Fruit fly (Drosophila melanogaster) Kc167 (cell line): ENCODE results near the gene png.

Experiments used
- Myc ChIP-seq: fragments of >200 bp; optimal IDR thresholded peaks from 2 replicates; lab custom pipeline; 2017; ENCODE audit warnings: missing external identifiers
- Sin3A ChIP-seq: fragments of >200 bp; optimal IDR thresholded peaks from 2 replicates; lab custom pipeline; 2018; ENCODE audit warnings: missing external identifiers
- h ChIP-seq: fragments of >200 bp; optimal IDR thresholded peaks from 3 replicates; lab custom pipeline; 2018; ENCODE audit warnings: missing external identifiers
- insv ChIP-seq: fragments of >200 bp; optimal IDR thresholded peaks from 3 replicates; lab custom pipeline; 2018; ENCODE audit warnings: missing external identifiers
- psq ChIP-seq: fragments of >200 bp; optimal IDR thresholded peaks from 2 replicates; lab custom pipeline; 2017; ENCODE audit warnings: missing external identifiers
- ttk ChIP-seq: sonication (Bioruptor generic); optimal IDR thresholded peaks from 2 replicates; lab custom pipeline; 2017; ENCODE audit warnings: missing external identifiers

png gene

DNA sequence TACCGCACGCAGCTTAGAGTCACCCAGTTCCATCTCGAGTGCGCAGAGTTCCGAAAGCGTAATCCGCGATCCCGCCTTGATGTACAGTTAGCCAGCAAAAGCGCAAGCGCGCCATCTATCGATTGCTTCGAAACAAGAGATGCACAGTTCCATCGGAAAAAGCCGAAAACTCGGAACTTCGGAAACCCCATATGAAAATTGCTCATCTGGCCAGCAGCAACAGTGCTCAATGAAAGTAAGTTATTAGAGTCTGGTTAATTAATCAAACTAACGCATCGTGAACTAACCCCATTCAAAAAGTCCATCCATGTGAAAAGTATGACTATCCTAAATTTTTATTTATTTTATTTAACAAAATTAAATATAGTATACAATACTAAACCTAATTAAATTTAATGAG, at the start of gene png:
TSS of gene png (minus strand) at position 101 of the 400 bp plus-strand sequence.
- TF ChIP-seq h (lab: Kevin White, UChicago): no peak
- TF ChIP-seq Sin3A: no peak
- no peak for TF ChIP-seq psq (lab: Kevin White, UChicago)
- TF ChIP-seq ttk: no peak

DNA sequence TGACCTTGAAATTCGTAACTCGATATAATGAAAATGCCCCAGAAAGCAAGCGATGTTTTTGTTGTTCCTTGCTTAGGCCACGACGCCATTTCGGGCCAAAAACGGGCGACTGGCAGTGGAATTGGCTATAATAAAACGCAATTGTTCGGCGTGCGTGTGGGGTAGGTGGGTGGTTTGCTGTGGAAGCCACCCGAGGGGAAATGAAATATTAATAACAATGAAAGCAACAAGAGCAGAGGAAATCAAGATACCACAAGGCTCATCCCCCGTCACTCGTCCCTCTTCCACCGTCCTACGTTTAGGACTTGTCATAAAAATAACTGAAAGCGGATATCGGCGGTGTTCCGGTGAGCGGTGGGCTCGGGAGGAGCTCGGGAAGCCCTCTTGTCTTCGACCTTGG, 48.4 kb upstream of the png start:
- TF ChIP-seq Sin3A (no peak), Myc (lab: Kevin White, UChicago) (no peak), insv (no peak), psq (lab: Kevin White, UChicago) (no peak), h (lab: Kevin White, UChicago) (no peak), ttk (no peak)

DNA sequence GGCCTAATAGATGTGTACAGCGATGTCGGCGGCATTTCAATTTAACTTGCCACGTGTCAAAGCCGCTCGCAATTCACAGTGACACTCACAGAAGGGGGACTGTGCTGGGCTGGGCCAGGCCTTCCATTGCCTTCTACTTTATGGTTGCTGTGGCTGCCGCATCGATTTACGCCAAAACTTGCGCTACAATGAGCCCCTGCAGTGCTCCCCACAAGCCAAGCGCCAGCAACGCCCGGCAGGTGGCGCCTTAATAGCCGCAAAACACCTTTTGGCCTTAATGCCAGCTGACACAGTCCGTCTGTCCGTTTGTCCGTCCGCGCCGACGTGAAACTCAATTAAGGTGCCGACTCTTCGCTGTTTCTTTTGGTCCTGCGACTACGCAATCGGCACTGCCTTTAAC, 47.6 kb upstream of the png start:
- no peak for TF ChIP-seq Myc (lab: Kevin White, UChicago)
- TF ChIP-seq ttk: no peak
- no peak for TF ChIP-seq Sin3A
- TF ChIP-seq h (lab: Kevin White, UChicago): no peak
- no peak for TF ChIP-seq psq (lab: Kevin White, UChicago)
- no peak for TF ChIP-seq insv

DNA sequence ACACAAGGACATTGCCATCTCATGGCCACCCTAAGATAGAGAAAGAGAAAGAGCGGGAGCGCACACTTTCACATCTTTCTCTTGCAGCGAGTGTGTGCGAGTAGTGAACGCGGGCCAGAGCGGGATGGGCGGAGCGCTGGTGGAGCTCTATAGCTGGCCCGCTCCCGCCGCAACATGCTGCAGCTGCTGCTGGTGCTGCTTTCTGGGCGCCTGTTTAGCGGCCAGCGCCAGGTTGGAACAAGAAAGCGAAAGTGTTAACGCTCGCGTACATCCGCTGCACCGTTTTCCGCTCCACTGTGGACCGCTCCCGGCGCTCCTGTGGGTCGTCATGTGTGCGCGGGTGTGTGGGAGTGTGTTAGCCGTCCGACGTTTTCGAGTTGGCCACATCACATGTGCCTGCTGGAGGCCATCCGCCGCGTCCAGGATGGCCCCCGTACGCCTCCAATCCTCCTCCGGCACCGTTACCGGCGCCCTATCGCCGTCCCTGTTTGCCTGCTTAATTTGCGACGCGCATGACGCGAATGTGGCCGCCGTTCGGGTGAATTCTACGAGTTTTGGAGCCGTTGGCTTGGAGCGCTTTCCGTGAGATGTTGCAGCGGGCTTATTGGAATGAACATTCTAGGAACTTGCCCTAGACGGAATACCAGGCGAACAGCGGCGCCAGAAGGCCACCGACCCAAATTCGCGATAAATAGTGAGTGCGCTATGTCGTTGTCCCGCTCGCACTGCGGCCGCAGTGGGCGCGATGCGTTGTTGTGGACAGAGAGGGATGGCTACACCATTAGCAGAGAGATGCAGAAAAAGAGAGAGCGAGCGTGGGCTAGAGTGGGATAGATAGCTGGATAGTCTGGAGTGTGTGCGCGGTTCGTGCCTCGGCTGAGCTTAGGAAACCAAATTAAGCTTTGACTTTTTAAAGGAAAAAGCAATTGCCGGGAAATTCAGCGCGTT, 41.9 kb upstream of the png start:
- TF ChIP-seq ttk (no peak), Myc (lab: Kevin White, UChicago) (no peak), psq (lab: Kevin White, UChicago) (no peak), Sin3A (no peak), h (lab: Kevin White, UChicago) (no peak), insv (no peak)

DNA sequence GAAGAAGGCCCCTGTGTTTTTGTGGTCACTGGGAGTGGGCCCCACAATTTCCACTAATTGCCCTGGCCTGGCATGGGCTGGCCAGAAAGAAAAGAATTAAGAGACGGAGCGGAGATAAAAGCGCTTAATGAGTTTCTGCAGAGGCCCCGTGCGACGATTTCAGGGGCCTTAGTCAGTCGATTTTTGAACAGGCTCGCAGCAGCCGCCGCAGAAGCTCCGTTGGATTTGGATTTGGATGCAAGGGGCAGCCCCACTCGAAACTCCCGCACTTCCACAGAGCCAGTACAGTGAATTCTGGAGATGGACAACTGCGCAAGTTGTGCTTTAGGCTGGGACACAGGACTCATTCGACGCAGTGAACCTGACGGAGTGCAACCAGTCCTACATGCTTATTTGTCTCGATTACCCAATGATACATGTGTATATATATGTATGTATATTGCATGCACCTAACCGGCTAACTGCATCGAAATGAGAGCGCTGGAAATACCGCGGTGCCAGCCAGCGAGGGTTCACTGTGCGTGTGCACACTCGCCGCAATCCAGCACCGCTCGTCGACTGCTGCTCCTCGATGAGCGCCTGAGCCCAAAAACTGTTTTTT, 41.2 kb upstream of the png start:
- TF ChIP-seq Myc (lab: Kevin White, UChicago) (no peak), Sin3A (no peak), psq (lab: Kevin White, UChicago) (no peak), h (lab: Kevin White, UChicago) (no peak), insv (no peak), ttk (no peak)

DNA sequence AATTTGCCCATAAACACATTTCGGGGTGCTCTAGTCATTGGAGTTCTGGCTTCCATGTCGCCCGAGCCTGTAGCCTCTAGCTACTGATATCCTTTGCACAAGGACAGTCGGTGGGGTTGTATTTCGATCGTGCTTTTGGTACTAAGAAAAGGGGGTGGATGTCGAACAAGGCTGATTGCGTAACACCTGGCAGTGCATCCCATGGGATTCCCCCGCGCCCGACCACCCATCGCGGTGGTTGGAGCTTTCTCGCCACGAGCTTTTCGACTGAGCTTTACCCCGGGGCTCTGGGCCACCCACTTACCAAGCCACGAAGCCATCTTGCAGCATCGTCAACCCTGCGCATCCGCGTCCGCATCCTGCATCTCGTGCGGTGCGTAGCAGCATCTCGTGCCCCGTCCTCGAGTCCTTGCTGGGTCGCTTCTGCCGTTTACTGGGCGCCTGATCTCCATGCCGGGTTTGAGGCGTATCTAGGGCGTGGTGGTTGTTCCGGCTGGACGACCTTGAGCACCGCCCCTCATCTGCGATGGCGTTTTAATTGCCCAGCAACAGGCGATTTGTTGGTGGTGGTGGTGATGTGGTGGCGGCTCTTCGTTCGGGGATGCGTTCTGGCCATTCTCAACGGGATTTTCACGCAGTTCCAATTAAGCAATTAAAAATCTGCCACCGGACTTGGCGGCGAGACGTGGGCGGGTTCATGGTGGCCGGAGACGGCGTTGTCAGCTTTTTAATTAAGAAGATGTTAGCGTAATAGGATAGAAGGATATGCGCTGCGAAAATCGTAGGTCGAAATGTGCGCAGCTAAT, 40.5 kb upstream of the png start:
- TF ChIP-seq ttk (no peak), Myc (lab: Kevin White, UChicago) (no peak), insv (no peak), h (lab: Kevin White, UChicago) (no peak), psq (lab: Kevin White, UChicago) (no peak), Sin3A (no peak)

DNA sequence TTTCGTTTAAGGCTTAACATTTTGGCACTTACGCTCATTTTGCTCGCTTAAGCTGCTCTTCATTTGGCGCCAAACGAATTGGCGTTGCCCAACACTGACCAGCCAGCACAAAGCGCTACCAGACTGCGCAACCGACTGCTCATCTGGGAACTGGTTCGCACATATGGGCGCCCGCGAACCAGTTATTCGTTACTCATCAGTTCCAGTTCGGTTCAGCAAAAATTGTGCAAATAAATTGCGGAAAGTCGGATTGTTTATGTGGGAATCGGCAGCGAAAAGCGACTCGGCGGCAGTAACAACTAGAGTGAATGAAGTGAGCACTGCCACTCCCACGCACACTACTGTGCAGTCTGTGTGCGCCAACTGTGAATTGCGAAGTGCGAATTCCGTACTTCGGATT, 35.5 kb upstream of the png start, which contains the start of gene Rilpl:
TSS of gene Rilpl (plus strand) at position 180 of the 400 bp plus-strand sequence.
- TF ChIP-seq psq (lab: Kevin White, UChicago): no peak
- no peak for TF ChIP-seq h (lab: Kevin White, UChicago)

DNA sequence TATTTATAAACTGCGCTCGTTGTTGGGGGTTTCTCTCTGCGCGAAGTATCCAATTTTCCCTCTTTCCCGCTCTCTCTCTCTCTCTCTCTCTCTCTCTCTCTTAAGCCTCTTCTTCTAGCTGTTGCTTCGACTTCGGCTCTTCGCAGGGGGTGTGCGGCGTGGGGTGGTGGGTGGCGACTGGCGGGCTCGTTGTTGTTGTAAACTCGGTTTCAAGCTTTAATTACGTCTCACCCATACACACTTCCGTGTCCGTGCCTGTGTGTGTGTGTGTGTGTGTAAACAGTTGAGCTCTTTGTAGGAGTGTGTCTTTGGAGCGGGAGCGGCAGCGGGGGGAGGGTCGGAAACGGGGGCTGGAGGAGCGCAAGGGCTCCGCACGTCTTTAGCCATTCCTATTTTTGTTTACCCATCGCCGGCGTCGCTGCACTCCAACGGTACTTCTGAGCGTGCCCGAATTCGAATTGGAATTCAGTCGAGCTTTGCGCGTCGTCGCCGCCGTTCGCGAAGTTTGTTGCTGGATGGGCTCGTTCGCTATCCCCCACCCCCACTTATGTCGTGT, 30.8 kb upstream of the png start:
- TF ChIP-seq insv (no peak), psq (lab: Kevin White, UChicago) (no peak), h (lab: Kevin White, UChicago) (no peak), Sin3A (no peak), Myc (lab: Kevin White, UChicago) (no peak), ttk (no peak)

DNA sequence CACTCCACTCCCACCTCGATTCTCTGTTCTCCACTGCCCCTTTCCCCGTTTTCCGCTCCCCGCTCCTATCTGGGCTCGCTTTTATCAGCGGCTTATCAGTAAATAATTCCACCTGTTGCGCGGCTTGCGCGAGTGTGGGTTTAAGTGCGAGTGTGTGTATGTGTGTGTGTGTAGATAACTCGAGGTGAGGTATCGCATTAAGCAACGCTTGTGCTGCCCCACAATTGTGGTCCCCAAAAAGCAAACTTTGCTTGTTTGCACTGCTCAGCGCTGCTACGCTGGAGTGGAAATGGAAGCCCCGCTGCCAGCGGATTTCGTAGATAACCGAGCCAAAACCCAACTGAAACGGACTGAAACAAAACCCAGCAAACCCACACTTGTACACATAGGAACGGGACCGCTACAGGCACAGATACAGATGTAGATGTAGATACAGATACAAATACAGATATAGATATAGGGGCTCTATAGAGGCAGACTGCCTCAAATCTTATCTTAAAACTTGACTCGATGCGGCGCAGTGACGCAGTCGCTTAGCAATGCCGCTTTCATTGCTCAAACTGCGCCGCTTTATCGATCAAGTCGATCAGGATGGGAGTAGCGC, 29.9 kb upstream of the png start:
- TF ChIP-seq psq (lab: Kevin White, UChicago): no peak
- TF ChIP-seq ttk: no peak
- no peak for TF ChIP-seq Sin3A

DNA sequence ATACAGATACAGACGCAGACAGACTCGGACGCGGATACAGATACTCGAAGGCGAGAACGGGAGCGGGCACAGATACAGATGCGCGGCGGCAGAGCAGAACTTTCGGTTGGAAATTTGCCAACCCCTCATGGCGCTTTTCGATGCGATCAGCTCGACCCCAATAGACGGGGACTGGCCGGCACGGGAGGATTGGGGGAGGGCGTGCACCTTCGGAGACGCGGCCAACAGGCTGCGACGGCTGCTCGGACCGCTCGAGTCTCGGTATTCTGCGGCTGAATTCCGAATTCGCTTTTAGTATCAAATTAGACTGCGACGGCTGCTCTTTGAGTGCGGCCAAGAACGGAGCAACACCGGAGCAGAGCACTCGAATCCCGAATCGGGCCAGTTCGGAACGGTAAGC, 26.8 kb upstream of the png start:
- TF ChIP-seq insv (no peak), psq (lab: Kevin White, UChicago) (no peak), Sin3A (no peak), h (lab: Kevin White, UChicago) (no peak), Myc (lab: Kevin White, UChicago) (no peak), ttk (no peak)

DNA sequence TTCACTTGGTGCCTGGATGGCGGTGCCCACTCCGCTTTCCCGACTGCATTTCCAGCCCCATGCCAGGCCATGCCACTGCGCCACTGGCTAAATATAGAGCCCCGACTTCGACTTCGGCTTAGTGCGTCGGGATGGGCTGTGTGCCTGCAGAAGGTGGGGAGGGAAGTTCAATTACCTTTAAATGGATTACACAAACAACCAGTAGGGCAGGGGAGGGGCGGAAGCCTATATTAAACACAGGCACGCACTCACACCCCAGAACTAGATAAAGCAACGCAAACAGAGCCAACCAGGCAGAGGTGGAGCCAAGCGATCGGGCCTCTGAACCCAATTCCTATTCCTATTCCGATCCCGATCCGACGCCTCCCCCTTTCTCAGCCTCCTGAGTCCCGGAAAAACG, 25.1 kb upstream of the png start:
- TF ChIP-seq insv (no peak), Sin3A (no peak), ttk (no peak), psq (lab: Kevin White, UChicago) (no peak), Myc (lab: Kevin White, UChicago) (no peak)
